Worm (Caenorhabditis elegans) whole organism, L3 larva: ENCODE data around the gene marc-2.

Experiments
- ceh-9 ChIP-seq: sonication (generic microtip); optimal IDR thresholded peaks from 2 replicates; lab custom pipeline; 2018; ENCODE audit warnings: missing biosample characterization, missing genetic modification characterization
- fos-1 ChIP-seq: fragments of 150-350 bp; optimal IDR thresholded peaks from 2 replicates; lab custom pipeline; 2014; ENCODE audit warnings: missing biosample characterization, missing genetic modification characterization
- jun-1 ChIP-seq: fragments of 150-350 bp; optimal IDR thresholded peaks from 2 replicates; lab custom pipeline; 2014; ENCODE audit warnings: missing biosample characterization, missing genetic modification reagents, missing genetic modification characterization
- lin-15B ChIP-seq: fragments of 150-350 bp; optimal IDR thresholded peaks from 2 replicates; lab custom pipeline; 2014; ENCODE audit warnings: missing biosample characterization, missing genetic modification characterization
- nhr-237 ChIP-seq: fragments of 150-350 bp; optimal IDR thresholded peaks from 2 replicates; lab custom pipeline; 2014; ENCODE audit warnings: missing biosample characterization, missing genetic modification characterization
- nhr-28 ChIP-seq: fragments of 150-350 bp; optimal IDR thresholded peaks from 2 replicates; lab custom pipeline; 2014; ENCODE audit warnings: missing biosample characterization, missing genetic modification characterization
- snpc-4 ChIP-seq: fragments of 150-350 bp; optimal IDR thresholded peaks from 2 replicates; lab custom pipeline; 2014; ENCODE audit warnings: missing biosample characterization, missing genetic modification characterization
- unc-39 ChIP-seq: sonication (generic microtip); optimal IDR thresholded peaks from 4 replicates; lab custom pipeline; 2017; ENCODE audit warnings: missing biosample characterization, missing genetic modification characterization
- ztf-11 ChIP-seq: fragments of 150-350 bp; optimal IDR thresholded peaks from 2 replicates; lab custom pipeline; 2014; ENCODE audit warnings: missing biosample characterization, missing genetic modification characterization

DNA sequence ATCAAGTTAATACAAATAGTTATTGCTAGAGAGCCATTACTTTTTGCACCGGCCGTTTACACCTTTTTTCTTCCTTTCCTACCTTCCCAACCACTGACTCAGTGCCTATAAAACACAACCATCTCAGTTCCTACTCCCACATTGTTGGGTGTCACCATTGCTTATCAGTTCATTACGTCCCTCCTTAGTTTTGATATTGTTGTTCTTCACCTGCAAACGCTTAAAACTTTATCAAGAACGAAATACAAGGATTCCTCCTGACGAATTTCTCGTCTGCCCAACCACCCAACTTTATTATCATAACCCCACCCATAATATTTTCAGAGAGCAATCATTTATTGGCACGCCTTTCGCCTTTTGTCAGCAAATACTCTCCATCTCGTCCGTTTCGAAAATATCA, 33.7 kb downstream of the marc-2 start:
- TF ChIP-seq nhr-237 (tag; lab: Kevin White, UChicago) (no peak), lin-15B (tag; lab: Kevin White, UChicago) (no peak), unc-39 (tag; lab: Kevin White, UChicago) (no peak), jun-1 (tag; lab: Kevin White, UChicago) (peak; percentile 38), ztf-11 (no peak), fos-1 (tag; lab: Kevin White, UChicago) (no peak), ceh-9 (tag; lab: Kevin White, UChicago) (no peak), snpc-4 (tag; lab: Kevin White, UChicago) (no peak), nhr-28 (no peak)
